Fruit fly (Drosophila melanogaster): Measurements from ENCODE around the gene RpS25.

Gene RpS25

dm6 chr3R:11211291-11212061 is 4.6 kb downstream of the RpS25 start:
- TF ChIP-seq ttk (optimal IDR thresholded peaks at IDR 0.05) (no peak), insv (optimal IDR thresholded peaks at IDR 0.05) (no peak), psq (optimal IDR thresholded peaks at IDR 0.05) (no peak), Myc (optimal IDR thresholded peaks at IDR 0.05) (no peak), Sin3A (optimal IDR thresholded peaks at IDR 0.05) (no peak), h (optimal IDR thresholded peaks at IDR 0.05) (no peak)

- TF ChIP-seq h (optimal IDR thresholded peaks at IDR 0.05) (no peak), psq (optimal IDR thresholded peaks at IDR 0.05) (no peak), ttk (optimal IDR thresholded peaks at IDR 0.05) (no peak), Sin3A (optimal IDR thresholded peaks at IDR 0.05) (no peak), insv (optimal IDR thresholded peaks at IDR 0.05) (no peak), Myc (optimal IDR thresholded peaks at IDR 0.05) (no peak)
Observed at dm6 chr3R:11209801-11210402, 6.2 kb downstream of the RpS25 start, which contains the start of the genes SdhC and Tctp. SdhC (minus strand) TSS chr3R:11209849. Tctp (plus strand) TSS chr3R:11210247.

dm6 chr3R:11208766-11209331 is 7.2 kb downstream of the RpS25 start:
- TF ChIP-seq h (optimal IDR thresholded peaks at IDR 0.05) (no peak), ttk (optimal IDR thresholded peaks at IDR 0.05) (no peak), Sin3A (optimal IDR thresholded peaks at IDR 0.05) (no peak), psq (optimal IDR thresholded peaks at IDR 0.05) (no peak), insv (optimal IDR thresholded peaks at IDR 0.05) (no peak), Myc (optimal IDR thresholded peaks at IDR 0.05) (no peak)

dm6 chr3R:11200885-11201421 is 15.1 kb downstream of the RpS25 start:
- TF ChIP-seq h (optimal IDR thresholded peaks at IDR 0.05) (no peak), psq (optimal IDR thresholded peaks at IDR 0.05) (no peak), ttk (optimal IDR thresholded peaks at IDR 0.05) (no peak), insv (optimal IDR thresholded peaks at IDR 0.05) (no peak), Sin3A (optimal IDR thresholded peaks at IDR 0.05) (no peak), Myc (optimal IDR thresholded peaks at IDR 0.05) (no peak)

dm6 chr3R:11200042-11200884 is 15.8 kb downstream of the RpS25 start:
- TF ChIP-seq h (optimal IDR thresholded peaks at IDR 0.05), result no peak
- TF ChIP-seq Myc (optimal IDR thresholded peaks at IDR 0.05), result no peak
- no peak for TF ChIP-seq Sin3A (optimal IDR thresholded peaks at IDR 0.05)
- no peak for TF ChIP-seq ttk (optimal IDR thresholded peaks at IDR 0.05)
- TF ChIP-seq psq (optimal IDR thresholded peaks at IDR 0.05), result no peak
- no peak for TF ChIP-seq insv (optimal IDR thresholded peaks at IDR 0.05)

- TF ChIP-seq ttk (optimal IDR thresholded peaks at IDR 0.05) (no peak), Myc (optimal IDR thresholded peaks at IDR 0.05) (no peak), insv (optimal IDR thresholded peaks at IDR 0.05) (no peak), h (optimal IDR thresholded peaks at IDR 0.05) (no peak), Sin3A (optimal IDR thresholded peaks at IDR 0.05) (no peak), psq (optimal IDR thresholded peaks at IDR 0.05) (no peak)
Observed at dm6 chr3R:11199227-11199835, 16.8 kb downstream of the RpS25 start.

dm6 chr3R:11198062-11198472 is 18.0 kb downstream of the RpS25 start:
- no peak for TF ChIP-seq h (optimal IDR thresholded peaks at IDR 0.05)
- TF ChIP-seq ttk (optimal IDR thresholded peaks at IDR 0.05), result no peak
- no peak for TF ChIP-seq psq (optimal IDR thresholded peaks at IDR 0.05)
- TF ChIP-seq insv (optimal IDR thresholded peaks at IDR 0.05), result no peak
- TF ChIP-seq Myc (optimal IDR thresholded peaks at IDR 0.05), result no peak
- no peak for TF ChIP-seq Sin3A (optimal IDR thresholded peaks at IDR 0.05)

- no peak for TF ChIP-seq insv (optimal IDR thresholded peaks at IDR 0.05)
- no peak for TF ChIP-seq psq (optimal IDR thresholded peaks at IDR 0.05)
- TF ChIP-seq h (optimal IDR thresholded peaks at IDR 0.05), result no peak
- no peak for TF ChIP-seq Myc (optimal IDR thresholded peaks at IDR 0.05)
- no peak for TF ChIP-seq Sin3A (optimal IDR thresholded peaks at IDR 0.05)
- TF ChIP-seq ttk (optimal IDR thresholded peaks at IDR 0.05), result no peak
Observed at dm6 chr3R:11197389-11197716, 18.7 kb downstream of the RpS25 start, which contains the start of gene cu. cu (plus strand) TSS chr3R:11197592.

dm6 chr3R:11196648-11197388 is 19.3 kb downstream of the RpS25 start:
- TF ChIP-seq Sin3A (optimal IDR thresholded peaks at IDR 0.05) (no peak), h (optimal IDR thresholded peaks at IDR 0.05) (no peak), insv (optimal IDR thresholded peaks at IDR 0.05) (no peak), Myc (optimal IDR thresholded peaks at IDR 0.05) (no peak), ttk (optimal IDR thresholded peaks at IDR 0.05) (no peak), psq (optimal IDR thresholded peaks at IDR 0.05) (no peak)

dm6 chr3R:11195792-11196191 is 20.3 kb downstream of the RpS25 start, which contains the start of gene CG18577:
CG18577 (plus strand) TSS chr3R:11196092.
- no peak for TF ChIP-seq Myc (optimal IDR thresholded peaks at IDR 0.05)
- no peak for TF ChIP-seq insv (optimal IDR thresholded peaks at IDR 0.05)
- TF ChIP-seq ttk (optimal IDR thresholded peaks at IDR 0.05), result no peak
- TF ChIP-seq h (optimal IDR thresholded peaks at IDR 0.05), result no peak
- no peak for TF ChIP-seq Sin3A (optimal IDR thresholded peaks at IDR 0.05)
- no peak for TF ChIP-seq psq (optimal IDR thresholded peaks at IDR 0.05)
